Worm (Caenorhabditis elegans) whole organism, L4/young adult: ENCODE results near the gene srh-185.

Experiments used
- W03F9.2 ChIP-seq: fragments of 150-350 bp; optimal IDR thresholded peaks from 2 replicates; lab custom pipeline; 2014; ENCODE audit warnings: missing biosample characterization, missing genetic modification characterization
- him-1 ChIP-seq: sonication (generic microtip); optimal IDR thresholded peaks from 2 replicates; lab custom pipeline; 2016; ENCODE audit warnings: missing genotype, missing genetic modification reagents, missing genetic modification characterization, missing compliant biosample characterization

ce11 chrV:3065928-3066327 lies at the start of gene srh-185:
- TF ChIP-seq W03F9.2 (tag; lab: Kevin White, UChicago) (no peak), him-1 (tag; lab: Kevin White, UChicago) (no peak)
